Worm (Caenorhabditis elegans) whole organism, midembryonic: ENCODE results near the gene srt-14.

Source experiments
- cog-1 ChIP-seq: sonication (generic microtip); optimal IDR thresholded peaks from 2 replicates; lab custom pipeline; 2016; ENCODE audit warnings: missing genetic modification characterization, missing compliant biosample characterization
- flt-1 ChIP-seq: fragments of 200-800 bp; sonication (Bioruptor generic); IDR thresholded peaks from 2 replicates; pipeline ENCODE4 v1.3.6; 2022; ENCODE audit warnings: missing genetic modification characterization, missing compliant biosample characterization
- klf-2 ChIP-seq: fragments of 200-800 bp; sonication (Bioruptor generic); conservative IDR thresholded peaks from 2 replicates; pipeline ENCODE4 v1.3.6; 2022; ENCODE audit warnings: missing genetic modification reagents, missing genetic modification characterization, missing compliant biosample characterization
- ref-1 ChIP-seq: fragments of 200-800 bp; sonication (Bioruptor generic); conservative IDR thresholded peaks from 2 replicates; pipeline ENCODE4 v1.3.6; 2022; ENCODE audit warnings: missing genetic modification reagents, missing genetic modification characterization, missing compliant biosample characterization
- ztf-23 ChIP-seq: fragments of 200-800 bp; sonication (Bioruptor generic); IDR thresholded peaks from 2 replicates; pipeline ENCODE4 v1.3.6; 2022; ENCODE audit warnings: missing genetic modification reagents, missing genetic modification characterization, missing compliant biosample characterization
- ztf-29 ChIP-seq: fragments of 200-800 bp; sonication (Bioruptor generic); IDR thresholded peaks from 2 replicates; pipeline ENCODE4 v1.3.6; 2022; ENCODE audit warnings: missing genetic modification reagents, missing genetic modification characterization, missing compliant biosample characterization

- TF ChIP-seq cog-1 (tag; lab: Kevin White, UChicago) = no peak
- no peak for TF ChIP-seq ref-1
- TF ChIP-seq klf-2 (GFP tag; lab: Robert Waterston, UW) = no peak
- TF ChIP-seq ztf-23 (GFP tag; lab: Robert Waterston, UW) = no peak
- TF ChIP-seq flt-1 (GFP tag; lab: Robert Waterston, UW) = no peak
- no peak for TF ChIP-seq ztf-29
Observed at ce11 chrV:4236118-4236517, 20.3 kb downstream of the srt-14 start, which contains the start of gene nlp-13.
